Fruit fly (Drosophila melanogaster) Kc167 (cell line): ENCODE results near the gene sav.

Source experiments
- Sin3A ChIP-seq: fragments of >200 bp; optimal IDR thresholded peaks from 2 replicates; lab custom pipeline; 2018; ENCODE audit warnings: missing external identifiers
- h ChIP-seq: fragments of >200 bp; optimal IDR thresholded peaks from 3 replicates; lab custom pipeline; 2018; ENCODE audit warnings: missing external identifiers

dm6 chr3R:23095346-23095745 is 34.2 kb upstream of the sav start, which contains the start of gene CG17109:
- TF ChIP-seq Sin3A (lab: Kevin White, UChicago) (no peak), h (lab: Kevin White, UChicago) (no peak)
